Worm (Caenorhabditis elegans) whole organism, early embryonic: ENCODE data around the gene F21C10.5.

Experiments used
- B0310.2 ChIP-seq: sonication (generic microtip); optimal IDR thresholded peaks from 2 replicates; lab custom pipeline; 2016; ENCODE audit warnings: mild to moderate bottlenecking, missing genetic modification characterization, missing compliant biosample characterization
- F13C5.2 ChIP-seq: sonication (generic microtip); optimal IDR thresholded peaks from 2 replicates; lab custom pipeline; 2017; ENCODE audit warnings: mild to moderate bottlenecking, missing genetic modification characterization, inconsistent platforms, missing compliant biosample characterization
- aly-1 ChIP-seq: sonication (generic microtip); optimal IDR thresholded peaks from 2 replicates; lab custom pipeline; 2016; ENCODE audit warnings: missing genetic modification characterization, missing compliant biosample characterization
- ama-1 ChIP-seq: fragments of 150-350 bp; optimal IDR thresholded peaks from 2 replicates; lab custom pipeline; 2014
- ceh-13 ChIP-seq: fragments of 200-800 bp; sonication (Bioruptor generic); optimal IDR thresholded peaks from 2 replicates; lab custom pipeline; 2018; ENCODE audit warnings: mild to moderate bottlenecking, missing genetic modification characterization, missing compliant biosample characterization
- ceh-36 ChIP-seq: sonication (generic microtip); optimal IDR thresholded peaks from 2 replicates; lab custom pipeline; 2016; ENCODE audit warnings: missing genetic modification characterization, inconsistent platforms, missing compliant biosample characterization
- ets-7 ChIP-seq: sonication (generic microtip); optimal IDR thresholded peaks from 2 replicates; lab custom pipeline; 2016; ENCODE audit warnings: missing genotype, missing genetic modification characterization, missing compliant biosample characterization
- flt-1 ChIP-seq: fragments of 200-800 bp; sonication (Bioruptor generic); IDR thresholded peaks from 2 replicates; pipeline ENCODE4 v1.3.6; 2022; ENCODE audit warnings: missing genetic modification characterization, missing compliant biosample characterization
- hmbx-1 ChIP-seq: sonication (generic microtip); optimal IDR thresholded peaks from 2 replicates; lab custom pipeline; 2016; ENCODE audit warnings: mild to moderate bottlenecking, missing genetic modification characterization, missing compliant biosample characterization
- hmg-4 ChIP-seq: fragments of 200-800 bp; sonication (Bioruptor generic); optimal IDR thresholded peaks from 2 replicates; lab custom pipeline; 2018; ENCODE audit warnings: mild to moderate bottlenecking, missing genetic modification characterization, missing compliant biosample characterization
- hnd-1 ChIP-seq: sonication (generic microtip); optimal IDR thresholded peaks from 2 replicates; lab custom pipeline; 2016; ENCODE audit warnings: missing genetic modification characterization, missing compliant biosample characterization
- pes-1 ChIP-seq: fragments of 200-800 bp; sonication (Bioruptor generic); IDR thresholded peaks from 2 replicates; pipeline ENCODE4 v1.3.6; 2022; ENCODE audit warnings: missing genetic modification reagents, missing genetic modification characterization, missing compliant biosample characterization
- scrt-1 ChIP-seq: fragments of 200-800 bp; sonication (Bioruptor generic); IDR thresholded peaks from 2 replicates; pipeline ENCODE4 v1.3.6; 2022; ENCODE audit warnings: missing genetic modification characterization, missing compliant biosample characterization
- sea-1 ChIP-seq: fragments of 200-800 bp; sonication (Bioruptor generic); conservative IDR thresholded peaks from 2 replicates; pipeline ENCODE4 v1.3.6; 2022; ENCODE audit warnings: missing genetic modification characterization, missing compliant biosample characterization
- tbx-11 ChIP-seq: fragments of 200-800 bp; sonication (Bioruptor generic); IDR thresholded peaks from 2 replicates; pipeline ENCODE4 v1.3.6; 2022; ENCODE audit warnings: missing genetic modification characterization, missing compliant biosample characterization
- tbx-37 ChIP-seq: fragments of 200-800 bp; sonication (Bioruptor generic); conservative IDR thresholded peaks from 2 replicates; pipeline ENCODE4 v1.3.6; 2022; ENCODE audit warnings: missing genetic modification reagents, missing genetic modification characterization, missing compliant biosample characterization
- tra-4 ChIP-seq: sonication (generic microtip); optimal IDR thresholded peaks from 2 replicates; lab custom pipeline; 2017; ENCODE audit warnings: missing genetic modification characterization, missing compliant biosample characterization

F21C10.5 gene

DNA sequence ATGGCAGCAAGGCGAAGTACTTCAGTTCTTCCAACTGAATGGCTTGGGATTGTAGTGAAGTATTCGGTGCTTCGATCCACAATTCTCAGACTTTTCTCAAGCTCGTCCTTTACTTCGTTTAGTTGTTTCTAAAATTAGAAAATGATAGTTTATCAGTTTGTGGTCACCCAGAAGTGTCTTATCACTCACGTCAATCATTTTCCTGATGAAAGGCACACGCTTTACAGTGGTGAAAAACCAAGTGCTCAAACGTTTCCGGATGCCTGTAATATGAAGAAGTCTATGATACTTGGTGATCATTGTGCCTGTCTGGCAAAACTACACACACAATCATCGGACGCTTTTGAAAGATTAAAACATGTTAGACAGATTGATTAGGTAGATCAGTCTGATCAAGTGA lies 20.8 kb downstream of the F21C10.5 start:
- TF ChIP-seq sea-1: no peak
- no peak for TF ChIP-seq ceh-13 (GFP tag; lab: Kevin White, UChicago)
- no peak for TF ChIP-seq scrt-1
- TF ChIP-seq pes-1 (GFP tag; lab: Robert Waterston, UW): no peak
- TF ChIP-seq hnd-1 (tag; lab: Kevin White, UChicago): no peak
- no peak for TF ChIP-seq flt-1 (GFP tag; lab: Robert Waterston, UW)
- no peak for TF ChIP-seq ets-7 (tag; lab: Kevin White, UChicago)
- no peak for TF ChIP-seq aly-1 (tag; lab: Kevin White, UChicago)
- no peak for TF ChIP-seq tra-4 (tag; lab: Kevin White, UChicago)
- no peak for TF ChIP-seq hmbx-1 (tag; lab: Kevin White, UChicago)
- TF ChIP-seq tbx-37 (GFP tag; lab: Robert Waterston, UW): no peak
- no peak for TF ChIP-seq ceh-36
- TF ChIP-seq ama-1: no peak
- TF ChIP-seq hmg-4 (GFP tag; lab: Kevin White, UChicago): no peak
- TF ChIP-seq F13C5.2 (tag; lab: Kevin White, UChicago): no peak
- no peak for TF ChIP-seq B0310.2 (tag; lab: Kevin White, UChicago)
- TF ChIP-seq tbx-11 (GFP tag; lab: Robert Waterston, UW): no peak

DNA sequence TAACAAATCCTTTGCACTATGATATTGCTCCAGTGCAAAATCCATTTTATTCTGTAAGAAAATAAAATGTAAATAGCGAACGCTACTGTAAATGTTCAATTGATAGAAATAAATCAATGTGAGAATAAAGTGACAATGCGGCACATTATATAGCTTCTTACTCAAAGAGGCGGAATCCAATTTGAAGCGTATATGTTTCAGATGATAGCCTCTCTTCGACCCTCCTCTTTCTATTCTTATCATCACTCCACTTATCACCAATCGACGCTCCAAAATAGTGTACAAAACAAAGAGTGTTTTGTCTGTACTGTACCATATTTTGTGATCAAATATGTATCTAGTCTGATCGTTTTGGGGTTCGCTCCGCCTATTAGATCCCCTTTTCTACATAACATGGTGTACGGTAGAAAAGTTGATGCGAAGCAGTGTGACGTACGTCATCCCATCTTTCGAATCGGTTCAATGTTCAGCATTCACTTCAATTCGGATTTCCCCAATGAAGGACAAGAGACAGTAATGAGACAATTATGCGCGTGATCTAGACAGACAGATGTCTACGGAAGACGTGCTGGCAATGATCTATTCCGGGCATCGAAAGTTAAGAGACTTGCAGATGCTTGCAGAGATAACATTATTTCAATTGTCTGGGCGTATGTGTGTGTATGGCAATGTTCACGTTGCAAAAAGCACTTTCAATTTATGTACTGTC lies 21.6 kb downstream of the F21C10.5 start, which contains the start of gene spl-2:
Gene spl-2, minus strand, starts transcription at position 51 of the 709 bp plus-strand sequence.
- TF ChIP-seq pes-1 (GFP tag; lab: Robert Waterston, UW) (no peak), scrt-1 (no peak), hmg-4 (GFP tag; lab: Kevin White, UChicago) (no peak), ceh-36 (no peak), hnd-1 (tag; lab: Kevin White, UChicago) (no peak), sea-1 (no peak), ama-1 (no peak), tra-4 (tag; lab: Kevin White, UChicago) (no peak), aly-1 (tag; lab: Kevin White, UChicago) (no peak), flt-1 (GFP tag; lab: Robert Waterston, UW) (no peak), B0310.2 (tag; lab: Kevin White, UChicago) (no peak)

DNA sequence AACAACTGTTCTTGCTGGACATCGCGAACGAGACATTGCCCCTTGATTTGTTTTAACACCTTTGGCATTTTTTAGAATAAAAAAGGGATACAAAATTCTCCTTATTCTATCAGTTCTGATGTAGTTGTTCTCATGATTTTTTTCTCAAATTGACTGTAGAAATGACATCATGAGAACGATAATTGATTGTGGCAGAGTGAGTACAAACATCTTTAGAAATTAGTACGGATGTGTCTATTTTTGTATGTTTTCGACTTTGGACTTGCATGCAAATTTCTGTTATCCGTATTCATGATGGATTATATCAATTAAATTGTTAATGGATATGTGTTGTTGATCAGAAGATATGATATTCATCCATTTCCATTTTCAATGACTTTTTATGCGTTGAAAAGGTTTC lies 22.7 kb downstream of the F21C10.5 start:
- TF ChIP-seq hnd-1 (tag; lab: Kevin White, UChicago) (no peak), tbx-37 (GFP tag; lab: Robert Waterston, UW) (no peak), tbx-11 (GFP tag; lab: Robert Waterston, UW) (no peak), hmbx-1 (tag; lab: Kevin White, UChicago) (no peak), ceh-36 (no peak), tra-4 (tag; lab: Kevin White, UChicago) (no peak), flt-1 (GFP tag; lab: Robert Waterston, UW) (no peak), aly-1 (tag; lab: Kevin White, UChicago) (no peak), scrt-1 (no peak), F13C5.2 (tag; lab: Kevin White, UChicago) (no peak), pes-1 (GFP tag; lab: Robert Waterston, UW) (no peak), hmg-4 (GFP tag; lab: Kevin White, UChicago) (no peak), ets-7 (tag; lab: Kevin White, UChicago) (no peak), ceh-13 (GFP tag; lab: Kevin White, UChicago) (no peak), ama-1 (no peak), B0310.2 (tag; lab: Kevin White, UChicago) (no peak), sea-1 (no peak)

ce11 chrV:9152339-9152738 lies 26.9 kb downstream of the F21C10.5 start:
- TF ChIP-seq ceh-13 (GFP tag; lab: Kevin White, UChicago) (no peak), pes-1 (GFP tag; lab: Robert Waterston, UW) (no peak), hmg-4 (GFP tag; lab: Kevin White, UChicago) (no peak), B0310.2 (tag; lab: Kevin White, UChicago) (no peak), hmbx-1 (tag; lab: Kevin White, UChicago) (no peak), ets-7 (tag; lab: Kevin White, UChicago) (no peak), flt-1 (GFP tag; lab: Robert Waterston, UW) (no peak), sea-1 (no peak), ceh-36 (no peak), hnd-1 (tag; lab: Kevin White, UChicago) (no peak), ama-1 (no peak), tra-4 (tag; lab: Kevin White, UChicago) (no peak), F13C5.2 (tag; lab: Kevin White, UChicago) (no peak), scrt-1 (no peak), tbx-37 (GFP tag; lab: Robert Waterston, UW) (no peak), aly-1 (tag; lab: Kevin White, UChicago) (no peak), tbx-11 (GFP tag; lab: Robert Waterston, UW) (no peak)

- TF ChIP-seq ama-1: no peak
- TF ChIP-seq ceh-13 (GFP tag; lab: Kevin White, UChicago): no peak
- no peak for TF ChIP-seq aly-1 (tag; lab: Kevin White, UChicago)
- no peak for TF ChIP-seq F13C5.2 (tag; lab: Kevin White, UChicago)
- no peak for TF ChIP-seq B0310.2 (tag; lab: Kevin White, UChicago)
- TF ChIP-seq hnd-1 (tag; lab: Kevin White, UChicago): no peak
- no peak for TF ChIP-seq flt-1 (GFP tag; lab: Robert Waterston, UW)
- TF ChIP-seq tra-4 (tag; lab: Kevin White, UChicago): no peak
- TF ChIP-seq sea-1: no peak
- no peak for TF ChIP-seq scrt-1
- no peak for TF ChIP-seq pes-1 (GFP tag; lab: Robert Waterston, UW)
- TF ChIP-seq ceh-36: no peak
- no peak for TF ChIP-seq tbx-11 (GFP tag; lab: Robert Waterston, UW)
- no peak for TF ChIP-seq ets-7 (tag; lab: Kevin White, UChicago)
- TF ChIP-seq tbx-37 (GFP tag; lab: Robert Waterston, UW): no peak
- no peak for TF ChIP-seq hmbx-1 (tag; lab: Kevin White, UChicago)
- no peak for TF ChIP-seq hmg-4 (GFP tag; lab: Kevin White, UChicago)
Observed at ce11 chrV:9154772-9155171, 29.3 kb downstream of the F21C10.5 start, which contains the start of gene B0222.5. TSS of gene B0222.5 (minus strand) at chrV:9154872.

DNA sequence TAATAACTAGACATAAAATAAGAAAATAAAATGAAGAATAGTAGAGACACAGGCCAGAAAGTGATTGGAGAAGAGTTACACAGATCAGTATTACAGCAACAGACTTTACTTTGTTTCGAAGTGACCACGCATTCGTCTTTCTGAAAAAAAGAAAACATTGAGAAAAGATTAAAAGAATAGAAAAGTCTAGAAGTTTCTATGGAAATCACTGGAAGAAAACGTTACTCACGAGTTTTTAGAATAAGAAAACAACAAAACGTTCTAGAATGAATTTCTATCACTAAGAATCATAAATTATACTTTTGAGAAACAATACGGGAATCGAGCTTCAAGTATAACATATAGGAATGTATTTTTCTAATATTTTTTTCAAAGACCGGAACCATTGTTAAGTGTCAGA lies 30.2 kb downstream of the F21C10.5 start:
- TF ChIP-seq B0310.2 (tag; lab: Kevin White, UChicago): no peak
- no peak for TF ChIP-seq hnd-1 (tag; lab: Kevin White, UChicago)
- no peak for TF ChIP-seq ets-7 (tag; lab: Kevin White, UChicago)
- TF ChIP-seq pes-1 (GFP tag; lab: Robert Waterston, UW): no peak
- TF ChIP-seq aly-1 (tag; lab: Kevin White, UChicago): no peak
- no peak for TF ChIP-seq ceh-36
- no peak for TF ChIP-seq scrt-1
- TF ChIP-seq sea-1: no peak
- TF ChIP-seq tra-4 (tag; lab: Kevin White, UChicago): no peak
- no peak for TF ChIP-seq flt-1 (GFP tag; lab: Robert Waterston, UW)
- TF ChIP-seq ceh-13 (GFP tag; lab: Kevin White, UChicago): no peak
